Fruit fly (Drosophila melanogaster) whole organism, prepupa: ENCODE data around the gene shd.

Experiments used
- Blimp-1 ChIP-seq: fragments of 200-800 bp; sonication (Bioruptor generic); optimal IDR thresholded peaks from 3 replicates; lab custom pipeline; 2017; ENCODE audit warnings: missing biosample characterization, missing genetic modification characterization, mild to moderate bottlenecking, moderate library complexity, missing genetic modification reagents
- CG10631 ChIP-seq: fragments of 200-800 bp; sonication (Bioruptor generic); optimal IDR thresholded peaks from 2 replicates; lab custom pipeline; 2016; ENCODE audit warnings: missing biosample characterization, missing genetic modification characterization
- CG10669 ChIP-seq: fragments of 200-800 bp; sonication (Bioruptor generic); optimal IDR thresholded peaks from 3 replicates; lab custom pipeline; 2018; ENCODE audit warnings: missing biosample characterization, mild to moderate bottlenecking, missing genetic modification characterization, moderate library complexity
- CG11294 ChIP-seq: fragments of 200-800 bp; sonication (Bioruptor generic); IDR thresholded peaks from 2 replicates; pipeline ENCODE4 v1.3.6; 2022; ENCODE audit warnings: missing biosample characterization, missing genetic modification characterization
- CG11762 ChIP-seq: fragments of 200-800 bp; sonication (Bioruptor generic); optimal IDR thresholded peaks from 3 replicates; lab custom pipeline; 2016; ENCODE audit warnings: missing biosample characterization, missing genetic modification characterization; ENCODE audit not compliant: insufficient read depth
- CG11902 ChIP-seq: fragments of 200-800 bp; sonication (Bioruptor generic); optimal IDR thresholded peaks from 3 replicates; lab custom pipeline; 2016; ENCODE audit warnings: missing biosample characterization, missing genetic modification characterization
- CG15336 ChIP-seq: fragments of 200-800 bp; sonication (Bioruptor generic); IDR thresholded peaks from 2 replicates; pipeline ENCODE4 v1.3.6; 2022; ENCODE audit warnings: missing biosample characterization, missing genetic modification characterization
- CG1621 ChIP-seq: fragments of 200-800 bp; sonication (Bioruptor generic); optimal IDR thresholded peaks from 3 replicates; lab custom pipeline; 2018; ENCODE audit warnings: missing biosample characterization, mild to moderate bottlenecking, missing genetic modification characterization
- CG3032 ChIP-seq: fragments of 200-800 bp; optimal IDR thresholded peaks from 2 replicates; lab custom pipeline; 2019; ENCODE audit warnings: missing biosample characterization, mild to moderate bottlenecking, missing genetic modification characterization, moderate library complexity
- CG34406 ChIP-seq: fragments of 200-800 bp; sonication (Bioruptor generic); optimal IDR thresholded peaks from 3 replicates; lab custom pipeline; 2016; ENCODE audit warnings: missing biosample characterization, missing genetic modification characterization
- CG4318 ChIP-seq: fragments of 200-800 bp; sonication (Bioruptor generic); optimal IDR thresholded peaks from 3 replicates; lab custom pipeline; 2017; ENCODE audit warnings: missing biosample characterization, mild to moderate bottlenecking, missing genetic modification characterization
- CG6163 ChIP-seq: fragments of 200-800 bp; sonication (Bioruptor generic); IDR thresholded peaks from 3 replicates; pipeline ENCODE4 v1.3.6; 2022; ENCODE audit warnings: missing biosample characterization, missing genetic modification characterization
- CG6276 ChIP-seq: fragments of 200-800 bp; sonication (Bioruptor generic); optimal IDR thresholded peaks from 2 replicates; lab custom pipeline; 2017; ENCODE audit warnings: missing biosample characterization, mild to moderate bottlenecking, missing genetic modification characterization
- CG6792 ChIP-seq: fragments of 200-800 bp; sonication (Bioruptor generic); optimal IDR thresholded peaks from 3 replicates; lab custom pipeline; 2016; ENCODE audit warnings: missing biosample characterization, missing genetic modification characterization
- CG6808 ChIP-seq: fragments of 200-800 bp; sonication (Bioruptor generic); optimal IDR thresholded peaks from 3 replicates; lab custom pipeline; 2017; ENCODE audit warnings: missing biosample characterization, missing genetic modification characterization, mild to moderate bottlenecking, moderate library complexity, missing genetic modification reagents
- CG8119 ChIP-seq: fragments of 200-800 bp; sonication (Bioruptor generic); IDR thresholded peaks from 3 replicates; pipeline ENCODE4 v1.3.6; 2022; ENCODE audit warnings: missing biosample characterization, missing genetic modification characterization
- CG8632 ChIP-seq: fragments of 200-800 bp; sonication (Bioruptor generic); optimal IDR thresholded peaks from 3 replicates; lab custom pipeline; 2016; ENCODE audit warnings: missing biosample characterization, missing genetic modification characterization
- CG9139 ChIP-seq: fragments of 200-800 bp; sonication (Bioruptor generic); optimal IDR thresholded peaks from 3 replicates; lab custom pipeline; 2017; ENCODE audit warnings: missing biosample characterization, mild to moderate bottlenecking, missing genetic modification characterization
- Eip75B ChIP-seq: fragments of 200-800 bp; sonication (Bioruptor generic); optimal IDR thresholded peaks from 3 replicates; lab custom pipeline; 2016; ENCODE audit warnings: missing biosample characterization, missing genetic modification characterization
- Eip78C ChIP-seq: fragments of 200-800 bp; sonication (Bioruptor generic); peaks from one replicate; lab custom pipeline; 2016; ENCODE audit warnings: missing biosample characterization, missing genetic modification characterization
- Ets21C ChIP-seq: fragments of 200-800 bp; sonication (Bioruptor generic); optimal IDR thresholded peaks from 3 replicates; lab custom pipeline; 2016; ENCODE audit warnings: missing biosample characterization, missing genetic modification characterization
- Ets96B ChIP-seq: fragments of 200-800 bp; optimal IDR thresholded peaks from 2 replicates; lab custom pipeline; 2019; ENCODE audit warnings: missing biosample characterization, mild to moderate bottlenecking, missing genetic modification characterization, moderate library complexity
- Gug ChIP-seq: fragments of 200-800 bp; sonication (Bioruptor generic); IDR thresholded peaks from 2 replicates; pipeline ENCODE4 v1.3.6; 2022; ENCODE audit warnings: missing biosample characterization, missing genetic modification characterization
- Hr39 ChIP-seq: fragments of 200-800 bp; sonication (Bioruptor generic); optimal IDR thresholded peaks from 2 replicates; lab custom pipeline; 2016; ENCODE audit warnings: missing biosample characterization, missing genetic modification characterization
- Lpt ChIP-seq: fragments of 200-800 bp; sonication (Bioruptor generic); optimal IDR thresholded peaks from 3 replicates; lab custom pipeline; 2016; ENCODE audit warnings: missing biosample characterization, missing genetic modification characterization
- Met ChIP-seq: fragments of 200-800 bp; sonication (Bioruptor generic); optimal IDR thresholded peaks from 3 replicates; lab custom pipeline; 2016; ENCODE audit warnings: missing biosample characterization, missing genetic modification characterization
- OdsH ChIP-seq: fragments of 200-800 bp; sonication (Bioruptor generic); optimal IDR thresholded peaks from 3 replicates; lab custom pipeline; 2016; ENCODE audit warnings: missing biosample characterization, missing genetic modification characterization
- Smox ChIP-seq: fragments of 200-800 bp; sonication (Bioruptor generic); optimal IDR thresholded peaks from 3 replicates; lab custom pipeline; 2016; ENCODE audit warnings: missing biosample characterization, missing genetic modification characterization
- Sox102F ChIP-seq: fragments of 200-800 bp; sonication (Bioruptor generic); optimal IDR thresholded peaks from 2 replicates; lab custom pipeline; 2016; ENCODE audit warnings: missing biosample characterization, mild to moderate bottlenecking, missing genetic modification characterization
- dac ChIP-seq: fragments of 200-800 bp; sonication (Bioruptor generic); optimal IDR thresholded peaks from 2 replicates; lab custom pipeline; 2017; ENCODE audit warnings: missing biosample characterization, mild to moderate bottlenecking, missing genetic modification characterization
- eg ChIP-seq: fragments of 200-800 bp; sonication (Bioruptor generic); IDR thresholded peaks from 3 replicates; pipeline ENCODE4 v1.3.6; 2022; ENCODE audit warnings: missing biosample characterization, missing genetic modification characterization
- esn ChIP-seq: fragments of 200-800 bp; sonication (Bioruptor generic); optimal IDR thresholded peaks from 2 replicates; lab custom pipeline; 2016; ENCODE audit warnings: missing biosample characterization, mild to moderate bottlenecking, missing genetic modification characterization, moderate library complexity
- fd59A ChIP-seq: fragments of 200-800 bp; sonication (Bioruptor generic); optimal IDR thresholded peaks from 2 replicates; lab custom pipeline; 2017; ENCODE audit warnings: missing biosample characterization, mild to moderate bottlenecking, missing genetic modification characterization, missing genetic modification reagents
- fd85E ChIP-seq: fragments of 200-800 bp; sonication (Bioruptor generic); optimal IDR thresholded peaks from 3 replicates; lab custom pipeline; 2016; ENCODE audit warnings: missing biosample characterization, missing genetic modification characterization
- fkh ChIP-seq: fragments of 200-800 bp; sonication (Bioruptor generic); optimal IDR thresholded peaks from 3 replicates; lab custom pipeline; 2017; ENCODE audit warnings: missing biosample characterization, mild to moderate bottlenecking, missing genetic modification characterization, moderate library complexity
- net ChIP-seq: fragments of 200-800 bp; sonication (Bioruptor generic); optimal IDR thresholded peaks from 3 replicates; lab custom pipeline; 2016; ENCODE audit warnings: missing biosample characterization, missing genetic modification characterization
- salr ChIP-seq, 2 experiments: fragments of 200-800 bp; sonication (Bioruptor generic); optimal IDR thresholded peaks; 3 replicates each; lab custom pipeline; 2016 to 2018; ENCODE audit warnings: missing biosample characterization in 2 of 2, missing genetic modification characterization in 2 of 2, mild to moderate bottlenecking in 1 of 2
- spab ChIP-seq: fragments of 200-800 bp; sonication (Bioruptor generic); optimal IDR thresholded peaks from 2 replicates; lab custom pipeline; 2017; ENCODE audit warnings: missing biosample characterization, mild to moderate bottlenecking, missing genetic modification characterization, missing genetic modification reagents
- ss ChIP-seq, 2 experiments: fragments of 200-800 bp; sonication (Bioruptor generic); optimal IDR thresholded peaks; 2 replicates in 1 of 2; 3 replicates in 1 of 2; lab custom pipeline; 2017 to 2018; ENCODE audit warnings: mild to moderate bottlenecking in 2 of 2, missing biosample characterization in 2 of 2, missing genetic modification characterization in 2 of 2, moderate library complexity in 1 of 2
- svp ChIP-seq: fragments of 200-800 bp; sonication (Bioruptor generic); peaks from one replicate; lab custom pipeline; 2016; ENCODE audit warnings: missing biosample characterization, missing genetic modification characterization
- topi ChIP-seq: fragments of 200-800 bp; sonication (Bioruptor generic); optimal IDR thresholded peaks from 3 replicates; lab custom pipeline; 2016; ENCODE audit warnings: missing biosample characterization, missing genetic modification characterization
- vri ChIP-seq: fragments of 200-800 bp; sonication (Bioruptor generic); optimal IDR thresholded peaks from 3 replicates; lab custom pipeline; 2016; ENCODE audit warnings: missing biosample characterization, mild to moderate bottlenecking, missing genetic modification characterization

The shd gene

DNA sequence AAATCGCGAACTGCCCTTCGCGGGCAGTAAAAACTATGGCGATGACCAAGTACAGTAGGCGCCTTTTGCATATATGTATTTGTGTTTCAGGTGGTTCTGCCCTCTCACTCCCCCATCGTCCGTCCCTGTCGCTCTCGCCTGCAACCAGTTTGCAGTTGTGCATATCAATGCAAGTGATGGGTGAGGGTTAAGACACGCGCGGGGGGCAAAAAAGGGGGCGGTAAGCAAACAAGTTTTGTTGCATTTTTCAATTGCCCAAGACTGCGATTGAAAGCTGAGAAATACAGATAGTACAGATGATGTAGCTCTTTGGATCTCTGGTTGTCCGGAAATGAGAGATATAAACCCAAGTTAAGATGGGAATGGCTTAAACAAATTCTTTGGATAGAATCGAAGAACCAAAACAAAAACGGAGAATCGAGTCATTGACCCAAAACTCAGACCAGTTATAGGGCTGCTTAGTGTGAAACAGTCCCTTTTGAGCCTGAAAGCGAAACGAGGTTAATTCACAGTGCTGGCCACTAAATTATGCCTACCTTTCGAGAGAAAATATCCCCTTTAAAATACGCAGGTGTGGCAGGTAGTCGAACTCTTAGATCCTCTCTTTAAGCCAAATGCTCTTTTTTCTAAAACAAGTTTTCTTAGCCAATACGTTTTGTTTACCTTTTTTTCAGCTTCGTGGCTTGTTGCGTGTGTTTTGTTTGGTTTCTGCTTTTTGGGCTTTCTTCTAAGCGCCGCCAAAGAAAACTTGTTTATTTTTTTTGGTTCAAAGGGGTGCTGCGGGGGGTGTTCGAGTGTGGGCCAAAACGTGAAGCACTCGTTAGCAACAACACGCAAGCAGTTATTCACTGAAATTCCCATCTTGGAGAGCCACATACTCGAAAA lies 10.4 kb downstream of the shd start (continued):
- no peak for TF ChIP-seq CG4318 (GFP tag; lab: Kevin White, UChicago)
- peak; percentile 52 for TF ChIP-seq CG6808

DNA sequence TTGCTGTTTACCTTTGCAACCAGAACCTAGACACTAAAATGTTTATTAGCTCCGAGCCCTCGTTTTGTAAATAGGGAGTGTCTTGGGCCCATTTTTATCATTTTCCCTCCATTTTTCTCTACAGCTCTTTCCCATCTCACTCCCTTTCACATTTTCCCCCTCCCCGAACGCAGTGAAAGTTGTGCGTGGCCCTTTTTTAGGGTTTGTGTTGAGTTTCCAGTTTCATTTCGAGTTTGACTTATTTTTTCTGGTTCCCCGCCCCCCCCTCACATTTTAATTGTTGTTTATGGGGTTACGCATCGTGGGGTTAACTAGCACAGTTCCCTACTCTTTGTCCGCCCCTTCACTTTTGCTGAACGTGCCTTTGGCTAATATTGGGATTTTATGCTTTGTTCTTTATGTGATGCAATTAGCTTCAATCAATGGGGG lies 11.3 kb downstream of the shd start:
- TF ChIP-seq CG6792 (GFP tag; lab: Kevin White, UChicago) = no peak
- TF ChIP-seq fkh = no peak
- TF ChIP-seq Blimp-1 (GFP tag; lab: Kevin White, UChicago) = peak; percentile 36
- no peak for TF ChIP-seq CG11294 (GFP tag; lab: Robert Waterston, UW)
- no peak for TF ChIP-seq fd59A (GFP tag; lab: Kevin White, UChicago)
- no peak for TF ChIP-seq eg (GFP tag; lab: Robert Waterston, UW)
- no peak for TF ChIP-seq CG6276 (GFP tag; lab: Kevin White, UChicago)
- TF ChIP-seq CG15336 (GFP tag; lab: Robert Waterston, UW) = no peak

DNA sequence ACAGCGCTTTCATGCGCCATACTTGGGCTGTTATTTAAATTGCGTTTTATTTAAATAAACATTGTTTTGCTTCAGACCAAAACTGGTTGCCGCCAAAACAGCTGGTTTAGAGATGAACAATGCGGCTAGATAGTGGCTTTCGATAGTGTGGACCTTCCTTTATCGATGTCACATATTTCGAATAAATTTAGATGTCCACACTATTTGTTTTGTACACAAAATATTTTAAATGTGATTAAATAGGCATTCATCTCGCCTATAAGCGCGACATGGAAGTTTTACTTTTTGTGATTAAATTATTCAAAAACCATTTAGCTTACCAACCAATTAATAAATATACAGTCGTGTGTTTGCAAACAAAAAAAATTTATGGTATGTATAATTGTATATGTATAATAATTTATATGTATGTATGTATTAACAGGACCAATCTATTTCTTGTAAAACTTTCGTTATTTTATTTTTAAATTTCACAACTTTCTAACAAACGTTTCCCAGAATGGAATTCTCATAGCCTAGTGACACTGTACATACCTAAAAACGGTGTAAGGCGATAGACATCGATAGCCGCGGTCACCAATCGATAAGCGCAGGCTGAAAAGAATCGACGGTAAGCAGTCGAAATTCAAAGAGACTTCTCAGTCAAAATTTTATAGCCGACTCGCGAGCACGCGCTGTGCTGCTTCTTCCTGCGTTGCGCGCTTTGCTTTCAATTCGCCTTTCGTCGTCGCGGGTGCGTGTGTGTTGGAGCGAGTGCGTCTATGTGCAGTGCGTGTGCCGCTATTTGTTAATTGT lies 17.9 kb downstream of the shd start, which contains the start of the genes RecQ5 and dlp:
Gene RecQ5, minus strand, starts transcription at position 114 of the 795 bp plus-strand sequence.
Gene dlp, plus strand, starts transcription at position 638 of the 795 bp plus-strand sequence.
- peak; percentile 21; the same call in 1 of the 2 replicates for TF ChIP-seq CG11294 (GFP tag; lab: Robert Waterston, UW)
- no peak for TF ChIP-seq svp (GFP tag; lab: Kevin White, UChicago)
- TF ChIP-seq CG10631 (GFP tag; lab: Kevin White, UChicago) = peak; percentile 84
- TF ChIP-seq Eip75B = peak; percentile 59
- TF ChIP-seq topi = peak; percentile 73
- TF ChIP-seq CG11762 (GFP tag; lab: Kevin White, UChicago) = peak; percentile 70
- TF ChIP-seq CG3032 = peak; percentile 36
- TF ChIP-seq eg (GFP tag; lab: Robert Waterston, UW) = peak; percentile 62; the same call in 2 of the 3 replicates
- TF ChIP-seq CG34406 (GFP tag; lab: Kevin White, UChicago) = peak; percentile 77
- TF ChIP-seq CG15336 (GFP tag; lab: Robert Waterston, UW) = peak; percentile 71
- peak; percentile 27 for TF ChIP-seq CG6276 (GFP tag; lab: Kevin White, UChicago)
- peak; percentile 74 for TF ChIP-seq CG6163 (GFP tag; lab: Robert Waterston, UW)
- TF ChIP-seq Eip78C (GFP tag; lab: Kevin White, UChicago) = peak; percentile 92
- peak; percentile 73 for TF ChIP-seq Smox (GFP tag; lab: Kevin White, UChicago)
- no peak for TF ChIP-seq CG9139 (GFP tag; lab: Kevin White, UChicago)
- TF ChIP-seq Gug = 0 out of 2 replicates have a peak, but pooled peaks have one; percentile 10
- peak; percentile 64 for TF ChIP-seq CG8632 (GFP tag; lab: Kevin White, UChicago)
- peak; percentile 60 for TF ChIP-seq CG11902 (GFP tag; lab: Kevin White, UChicago)
- TF ChIP-seq Ets21C (GFP tag; lab: Kevin White, UChicago) = peak; percentile 60
- peak; percentile 43 to 76 for TF ChIP-seq salr (GFP tag; optimal IDR thresholded peaks at IDR 0.05; lab: Kevin White, UChicago)
- TF ChIP-seq dac = peak; percentile 10
- TF ChIP-seq CG4318 (GFP tag; lab: Kevin White, UChicago) = peak; percentile 62
- peak; percentile 68 for TF ChIP-seq net
- peak; percentile 28 for TF ChIP-seq spab (GFP tag; lab: Kevin White, UChicago)
- peak; percentile 66 for TF ChIP-seq CG8119 (GFP tag; lab: Robert Waterston, UW)
- TF ChIP-seq Lpt (GFP tag; lab: Kevin White, UChicago) = peak; percentile 50
- peak; percentile 89 for TF ChIP-seq vri (GFP tag; lab: Kevin White, UChicago)
- peak; percentile 75 for TF ChIP-seq Met (GFP tag; lab: Kevin White, UChicago)
- TF ChIP-seq Blimp-1 (GFP tag; lab: Kevin White, UChicago) = no peak
- TF ChIP-seq Ets96B (tag; lab: Kevin White, UChicago) = peak; percentile 73
- peak; percentile 81 for TF ChIP-seq OdsH (GFP tag; lab: Kevin White, UChicago)
- TF ChIP-seq CG6808 = peak; percentile 42
- TF ChIP-seq esn (GFP tag; lab: Kevin White, UChicago) = peak; percentile 82
- peak; percentile 74 for TF ChIP-seq CG10669
- peak; percentile 35 to 48 for TF ChIP-seq ss (GFP tag; optimal IDR thresholded peaks at IDR 0.05; lab: Kevin White, UChicago)
- TF ChIP-seq Hr39 (GFP tag; lab: Kevin White, UChicago) = peak; percentile 74
- peak; percentile 75 for TF ChIP-seq Sox102F (GFP tag; lab: Kevin White, UChicago)
- peak; percentile 34 for TF ChIP-seq CG1621 (tag; lab: Kevin White, UChicago)
- TF ChIP-seq fd85E (GFP tag; lab: Kevin White, UChicago) = no peak
